Worm (Caenorhabditis elegans) whole organism, L4 larva: Measurements from ENCODE around the gene F38A5.2.

Experiments
- F49E8.2 ChIP-seq: sonication (generic microtip); optimal IDR thresholded peaks from 2 replicates; lab custom pipeline; 2016; ENCODE audit warnings: missing compliant biosample characterization, mild to moderate bottlenecking, missing genetic modification characterization, borderline replicate concordance
- T20F7.1 ChIP-seq: fragments of 200-800 bp; sonication (Bioruptor generic); optimal IDR thresholded peaks from 2 replicates; lab custom pipeline; 2018; ENCODE audit warnings: mild to moderate bottlenecking, missing genetic modification characterization, missing compliant biosample characterization
- aha-1 ChIP-seq: fragments of 150-350 bp; peaks from one replicate; lab custom pipeline; 2014; ENCODE audit warnings: missing biosample characterization, missing genetic modification characterization
- daf-12 ChIP-seq: fragments of 150-350 bp; optimal IDR thresholded peaks from 2 replicates; lab custom pipeline; 2014; ENCODE audit warnings: missing biosample characterization, missing genetic modification reagents, missing genetic modification characterization
- dmd-9 ChIP-seq: fragments of 200-800 bp; sonication (Bioruptor generic); IDR thresholded peaks from 2 replicates; pipeline ENCODE4 v1.3.6; 2022; ENCODE audit warnings: missing genetic modification reagents, missing genetic modification characterization, missing compliant biosample characterization
- duxl-1 ChIP-seq: sonication (generic microtip); optimal IDR thresholded peaks from 2 replicates; lab custom pipeline; 2016; ENCODE audit warnings: mild to moderate bottlenecking, missing genetic modification characterization, moderate library complexity, missing compliant biosample characterization; ENCODE audit not compliant: poor library complexity
- fkh-10 ChIP-seq: fragments of 150-350 bp; optimal IDR thresholded peaks from 2 replicates; lab custom pipeline; 2014; ENCODE audit warnings: missing biosample characterization, missing genetic modification reagents, missing genetic modification characterization
- lim-7 ChIP-seq: fragments of 200-800 bp; sonication (Bioruptor generic); IDR thresholded peaks from 2 replicates; pipeline ENCODE4 v1.3.6; 2022; ENCODE audit warnings: missing genetic modification characterization, missing compliant biosample characterization
- lin-13 ChIP-seq: fragments of 150-350 bp; optimal IDR thresholded peaks from 2 replicates; lab custom pipeline; 2014; ENCODE audit warnings: missing biosample characterization, missing genetic modification reagents, missing genetic modification characterization
- lsy-2 ChIP-seq, 2 experiments: fragments of 150-350 bp in 1 of 2; sonication (generic microtip) in 1 of 2; optimal IDR thresholded peaks; 2 replicates each; lab custom pipeline; 2014 to 2017; ENCODE audit warnings: missing biosample characterization in 2 of 2, missing genetic modification characterization in 2 of 2
- madf-9 ChIP-seq: fragments of 200-800 bp; sonication (Bioruptor generic); conservative IDR thresholded peaks from 2 replicates; pipeline ENCODE4 v1.3.6; 2022; ENCODE audit warnings: missing genetic modification reagents, missing genetic modification characterization, missing compliant biosample characterization
- mes-2 ChIP-seq: sonication (generic microtip); optimal IDR thresholded peaks from 2 replicates; lab custom pipeline; 2016; ENCODE audit warnings: missing genotype, mild to moderate bottlenecking, missing genetic modification characterization, missing compliant biosample characterization; ENCODE audit not compliant: poor library complexity, severe bottlenecking
- pqm-1 ChIP-seq: sonication (generic microtip); optimal IDR thresholded peaks from 2 replicates; lab custom pipeline; 2017; ENCODE audit warnings: missing biosample characterization, missing genetic modification characterization
- saeg-2 ChIP-seq: fragments of 200-800 bp; sonication (Bioruptor generic); IDR thresholded peaks from 2 replicates; pipeline ENCODE4 v1.3.6; 2022; ENCODE audit warnings: missing genetic modification reagents, missing genetic modification characterization, missing compliant biosample characterization
- unc-130 ChIP-seq: sonication (generic microtip); optimal IDR thresholded peaks from 2 replicates; lab custom pipeline; 2016; ENCODE audit warnings: missing genetic modification reagents, missing genetic modification characterization, missing compliant biosample characterization
- zfp-2 ChIP-seq: sonication (generic microtip); optimal IDR thresholded peaks from 2 replicates; lab custom pipeline; 2016; ENCODE audit warnings: mild to moderate bottlenecking, missing genetic modification characterization, missing compliant biosample characterization
- zfp-3 ChIP-seq: fragments of 200-800 bp; sonication (Bioruptor generic); conservative IDR thresholded peaks from 2 replicates; pipeline ENCODE4 v1.3.6; 2022; ENCODE audit warnings: missing genetic modification reagents, missing genetic modification characterization, missing compliant biosample characterization
- zip-11 ChIP-seq: fragments of 200-800 bp; sonication (Bioruptor generic); IDR thresholded peaks from 2 replicates; pipeline ENCODE4 v1.3.6; 2022; ENCODE audit warnings: missing genetic modification characterization, missing compliant biosample characterization

Gene F38A5.2

ce11 chrIV:6542962-6543361, 42.2 kb downstream of the F38A5.2 start:
- TF ChIP-seq aha-1 (tag; lab: Kevin White, UChicago) (no peak), dmd-9 (GFP tag; lab: Robert Waterston, UW) (no peak), lsy-2 (tag; optimal IDR thresholded peaks at IDR 0.05; lab: Kevin White, UChicago) (peak in 1 of 2 experiments; percentile 23), zfp-2 (tag; lab: Kevin White, UChicago) (no peak), zip-11 (GFP tag; lab: Robert Waterston, UW) (no peak)

ce11 chrIV:6541435-6541834, 43.8 kb downstream of the F38A5.2 start, which contains the start of gene C01G5.25:
C01G5.25 (plus strand) TSS chrIV:6541684.
- TF ChIP-seq zfp-3 (GFP tag; lab: Robert Waterston, UW) = no peak
- TF ChIP-seq fkh-10 = peak; percentile 38

ce11 chrIV:6535908-6536307, 49.3 kb downstream of the F38A5.2 start, which contains the start of gene C01G5.3:
C01G5.3 (plus strand) TSS chrIV:6536208.
- TF ChIP-seq T20F7.1 (no peak), mes-2 (no peak), saeg-2 (no peak), F49E8.2 (tag; lab: Kevin White, UChicago) (no peak), unc-130 (GFP tag; lab: Kevin White, UChicago) (no peak), lim-7 (GFP tag; lab: Robert Waterston, UW) (no peak), duxl-1 (tag; lab: Kevin White, UChicago) (no peak), madf-9 (GFP tag; lab: Robert Waterston, UW) (no peak), lin-13 (GFP tag; lab: Kevin White, UChicago) (no peak), daf-12 (tag; lab: Kevin White, UChicago) (no peak), pqm-1 (no peak)
- TF ChIP-seq, all 104 proteins: peak for 0
